Fruit fly (Drosophila melanogaster) whole organism, embryonic: Measurements from ENCODE around the gene sti.

Source experiments
- Abd-B ChIP-seq: fragments of 200-800 bp; sonication (Bioruptor generic); optimal IDR thresholded peaks from 2 replicates; lab custom pipeline; 2018; ENCODE audit warnings: missing biosample characterization, mild to moderate bottlenecking, missing genetic modification characterization, moderate library complexity
- Antp ChIP-seq: fragments of 200-800 bp; sonication (Bioruptor generic); optimal IDR thresholded peaks from 3 replicates; lab custom pipeline; 2016; ENCODE audit warnings: missing biosample characterization, missing genetic modification characterization
- Atf6 ChIP-seq: fragments of 200-800 bp; sonication (Bioruptor generic); IDR thresholded peaks from 2 replicates; pipeline ENCODE4 v1.3.6; 2022; ENCODE audit warnings: missing biosample characterization, missing genetic modification characterization
- Awh ChIP-seq: fragments of 200-800 bp; sonication (Bioruptor generic); IDR thresholded peaks from 2 replicates; pipeline ENCODE4, ENCODE4 v1.3.6; 2022; ENCODE audit warnings: missing biosample characterization, missing genetic modification characterization
- CG10959 ChIP-seq: fragments of 200-800 bp; sonication (Bioruptor generic); IDR thresholded peaks from 2 replicates; pipeline ENCODE4 v1.3.6; 2022; ENCODE audit warnings: missing biosample characterization, missing genetic modification characterization
- CG13424 ChIP-seq: fragments of 200-800 bp; sonication (Bioruptor generic); optimal IDR thresholded peaks from 2 replicates; lab custom pipeline; 2019; ENCODE audit warnings: missing biosample characterization, mild to moderate bottlenecking, missing genetic modification characterization, moderate library complexity
- CG17361 ChIP-seq: fragments of 200-800 bp; sonication (Bioruptor generic); IDR thresholded peaks from 3 replicates; pipeline ENCODE4 v1.3.6; 2022; ENCODE audit warnings: missing biosample characterization, missing genetic modification characterization
- CG18262 ChIP-seq: fragments of 200-800 bp; optimal IDR thresholded peaks from 3 replicates; lab custom pipeline; 2019; ENCODE audit warnings: missing biosample characterization, mild to moderate bottlenecking, missing genetic modification characterization, moderate library complexity
- CG2678 ChIP-seq: fragments of 200-800 bp; sonication (Bioruptor generic); optimal IDR thresholded peaks from 3 replicates; lab custom pipeline; 2019; ENCODE audit warnings: missing biosample characterization, mild to moderate bottlenecking, missing genetic modification characterization, moderate library complexity
- CG30403 ChIP-seq: fragments of 200-800 bp; sonication (Bioruptor generic); optimal IDR thresholded peaks from 3 replicates; lab custom pipeline; 2016; ENCODE audit warnings: missing biosample characterization, missing genetic modification characterization
- CG31365 ChIP-seq: fragments of 200-800 bp; sonication (Bioruptor generic); optimal IDR thresholded peaks from 2 replicates; lab custom pipeline; 2018; ENCODE audit warnings: missing biosample characterization, mild to moderate bottlenecking, missing genetic modification characterization
- CG3281 ChIP-seq: fragments of 200-800 bp; sonication (Bioruptor generic); optimal IDR thresholded peaks from 3 replicates; lab custom pipeline; 2017; ENCODE audit warnings: missing biosample characterization, mild to moderate bottlenecking, missing genetic modification characterization
- CG33213 ChIP-seq: fragments of 200-800 bp; sonication (Bioruptor generic); optimal IDR thresholded peaks from 3 replicates; lab custom pipeline; 2016; ENCODE audit warnings: missing biosample characterization, missing genetic modification characterization
- CG43689 ChIP-seq: fragments of 200-800 bp; sonication (Bioruptor generic); IDR thresholded peaks from 2 replicates; pipeline ENCODE4 v1.3.6; 2022; ENCODE audit warnings: missing biosample characterization, missing genetic modification characterization
- CG5180 ChIP-seq: fragments of 200-800 bp; sonication (Bioruptor generic); optimal IDR thresholded peaks from 3 replicates; lab custom pipeline; 2017; ENCODE audit warnings: missing biosample characterization, missing genetic modification characterization, mild to moderate bottlenecking, moderate library complexity, missing genetic modification reagents
- CG7987 ChIP-seq: fragments of 200-800 bp; sonication (Bioruptor generic); optimal IDR thresholded peaks from 2 replicates; lab custom pipeline; 2018; ENCODE audit warnings: missing biosample characterization, mild to moderate bottlenecking, missing genetic modification characterization, moderate library complexity
- CG8089 ChIP-seq: fragments of 200-800 bp; sonication (Bioruptor generic); optimal IDR thresholded peaks from 3 replicates; lab custom pipeline; 2016; ENCODE audit warnings: missing biosample characterization, missing genetic modification characterization
- CG8388 ChIP-seq: fragments of 200-800 bp; sonication (Bioruptor generic); optimal IDR thresholded peaks from 2 replicates; lab custom pipeline; 2019; ENCODE audit warnings: missing biosample characterization, mild to moderate bottlenecking, missing genetic modification characterization, moderate library complexity
- CG8478 ChIP-seq: fragments of >200 bp; optimal IDR thresholded peaks from 2 replicates; lab custom pipeline; 2018
- CG9727 ChIP-seq: fragments of 200-800 bp; sonication (Bioruptor generic); optimal IDR thresholded peaks from 3 replicates; lab custom pipeline; 2017; ENCODE audit warnings: missing biosample characterization, mild to moderate bottlenecking, missing genetic modification characterization
- Dip2 ChIP-seq: fragments of 200-800 bp; sonication (Bioruptor generic); IDR thresholded peaks from 2 replicates; pipeline ENCODE4 v1.3.6; 2022; ENCODE audit warnings: missing biosample characterization, missing genetic modification characterization
- Dll ChIP-seq: fragments of 200-800 bp; sonication (Bioruptor generic); IDR thresholded peaks from 4 replicates; pipeline ENCODE4 v1.3.6; 2022; ENCODE audit warnings: missing biosample characterization, missing genetic modification characterization; ENCODE audit not compliant: partially characterized antibody
- GATAe ChIP-seq: fragments of 200-800 bp; sonication (Bioruptor generic); conservative IDR thresholded peaks from 2 replicates; pipeline ENCODE4 v1.3.6; 2022; ENCODE audit warnings: missing biosample characterization, missing genetic modification characterization
- Gsc ChIP-seq: fragments of 200-800 bp; sonication (Bioruptor generic); IDR thresholded peaks from 2 replicates; pipeline ENCODE4 v1.3.6; 2022; ENCODE audit warnings: missing biosample characterization, missing genetic modification characterization
- Jarid2 ChIP-seq: fragments of 200-800 bp; sonication (Bioruptor generic); optimal IDR thresholded peaks from 3 replicates; lab custom pipeline; 2017; ENCODE audit warnings: mild to moderate bottlenecking, missing biosample characterization, missing genetic modification reagents, missing genetic modification characterization
- NC2β ChIP-seq: fragments of 200-800 bp; sonication (Bioruptor generic); optimal IDR thresholded peaks from 2 replicates; lab custom pipeline; 2016; ENCODE audit warnings: missing biosample characterization, missing genetic modification characterization
- Nf-YC ChIP-seq: fragments of 200-800 bp; optimal IDR thresholded peaks from 3 replicates; lab custom pipeline; 2019; ENCODE audit warnings: missing biosample characterization, mild to moderate bottlenecking, missing genetic modification characterization, moderate library complexity
- Optix ChIP-seq: fragments of 200-800 bp; sonication (Bioruptor generic); IDR thresholded peaks from 3 replicates; pipeline ENCODE4 v1.3.6; 2022; ENCODE audit warnings: missing biosample characterization, missing genetic modification characterization
- Stat92E ChIP-seq, 3 experiments: fragments of >200 bp in 2 of 3; fragments of 200-800 bp in 1 of 3; sonication (Bioruptor generic) in 1 of 3; optimal IDR thresholded peaks; 2 replicates each; lab custom pipeline; 2017 to 2019; ENCODE audit warnings: missing biosample characterization in 3 of 3, missing genetic modification characterization in 3 of 3, mild to moderate bottlenecking in 1 of 3, moderate library complexity in 1 of 3
- ap ChIP-seq: fragments of 200-800 bp; sonication (Bioruptor generic); IDR thresholded peaks from 2 replicates; pipeline ENCODE4 v1.3.6; 2022; ENCODE audit warnings: missing biosample characterization, missing genetic modification characterization
- bbx ChIP-seq: fragments of 200-800 bp; sonication (Bioruptor generic); IDR thresholded peaks from 2 replicates; pipeline ENCODE4 v1.3.6; 2022; ENCODE audit warnings: missing biosample characterization, missing genetic modification characterization; ENCODE audit not compliant: partially characterized antibody
- chm ChIP-seq: fragments of 200-800 bp; sonication (Bioruptor generic); IDR thresholded peaks from 2 replicates; pipeline ENCODE4 v1.3.6; 2022; ENCODE audit warnings: missing biosample characterization, missing genetic modification characterization
- chn ChIP-seq: fragments of 200-800 bp; sonication (Bioruptor generic); optimal IDR thresholded peaks from 2 replicates; lab custom pipeline; 2016; ENCODE audit warnings: missing biosample characterization, missing genetic modification characterization
- ci ChIP-seq: fragments of 200-800 bp; sonication (Bioruptor generic); IDR thresholded peaks from 3 replicates; pipeline ENCODE4 v1.3.6; 2022; ENCODE audit warnings: missing biosample characterization, missing genetic modification characterization
- corto ChIP-seq: fragments of 200-800 bp; sonication (Bioruptor generic); optimal IDR thresholded peaks from 2 replicates; lab custom pipeline; 2016; ENCODE audit warnings: missing biosample characterization, mild to moderate bottlenecking, missing genetic modification characterization, moderate library complexity
- dan ChIP-seq: fragments of 200-800 bp; sonication (Bioruptor generic); IDR thresholded peaks from 2 replicates; pipeline ENCODE4 v1.3.6; 2022; ENCODE audit warnings: missing biosample characterization, missing genetic modification characterization
- dati ChIP-seq: fragments of 200-800 bp; sonication (Bioruptor generic); IDR thresholded peaks from 2 replicates; pipeline ENCODE4 v1.3.6; 2022; ENCODE audit warnings: missing biosample characterization, missing genetic modification characterization
- disco-r ChIP-seq: fragments of 200-800 bp; sonication (Bioruptor generic); optimal IDR thresholded peaks from 2 replicates; lab custom pipeline; 2016; ENCODE audit warnings: missing biosample characterization, missing genetic modification characterization
- gce ChIP-seq: fragments of 200-800 bp; sonication (Bioruptor generic); IDR thresholded peaks from 3 replicates; pipeline ENCODE4 v1.3.6; 2022; ENCODE audit warnings: missing biosample characterization, missing genetic modification characterization
- grau ChIP-seq: fragments of 200-800 bp; optimal IDR thresholded peaks from 3 replicates; lab custom pipeline; 2019; ENCODE audit warnings: missing biosample characterization, mild to moderate bottlenecking, missing genetic modification characterization, moderate library complexity
- kni ChIP-seq: fragments of 200-800 bp; sonication (Bioruptor generic); optimal IDR thresholded peaks from 3 replicates; lab custom pipeline; 2017; ENCODE audit warnings: mild to moderate bottlenecking, missing biosample characterization, missing genetic modification reagents, missing genetic modification characterization
- knrl ChIP-seq: fragments of 200-800 bp; sonication (Bioruptor generic); IDR thresholded peaks from 3 replicates; pipeline ENCODE4 v1.3.6; 2022; ENCODE audit warnings: missing biosample characterization, missing genetic modification characterization; ENCODE audit not compliant: partially characterized antibody
- phol ChIP-seq: fragments of 200-800 bp; sonication (Bioruptor generic); optimal IDR thresholded peaks from 3 replicates; lab custom pipeline; 2018; ENCODE audit warnings: missing biosample characterization, mild to moderate bottlenecking, missing genetic modification characterization, moderate library complexity
- psq ChIP-seq: fragments of 200-800 bp; sonication (Bioruptor generic); optimal IDR thresholded peaks from 2 replicates; lab custom pipeline; 2017; ENCODE audit warnings: missing biosample characterization, missing genetic modification characterization
- pum ChIP-seq: fragments of 200-800 bp; sonication (Bioruptor generic); optimal IDR thresholded peaks from 2 replicates; lab custom pipeline; 2016; ENCODE audit warnings: missing biosample characterization, missing genetic modification characterization
- pzg ChIP-seq: fragments of 200-800 bp; sonication (Bioruptor generic); optimal IDR thresholded peaks from 3 replicates; lab custom pipeline; 2018; ENCODE audit warnings: missing biosample characterization, mild to moderate bottlenecking, missing genetic modification characterization, moderate library complexity
- sd ChIP-seq: fragments of 200-800 bp; sonication (Bioruptor generic); optimal IDR thresholded peaks from 3 replicates; lab custom pipeline; 2018; ENCODE audit warnings: missing biosample characterization, mild to moderate bottlenecking, missing genetic modification characterization, moderate library complexity
- unpg ChIP-seq: fragments of 200-800 bp; sonication (Bioruptor generic); optimal IDR thresholded peaks from 3 replicates; lab custom pipeline; 2018; ENCODE audit warnings: missing biosample characterization, mild to moderate bottlenecking, missing genetic modification characterization, moderate library complexity
- zen2 ChIP-seq: fragments of 200-800 bp; sonication (Bioruptor generic); IDR thresholded peaks from 3 replicates; pipeline ENCODE4 v1.3.6; 2022; ENCODE audit warnings: missing biosample characterization, missing genetic modification characterization; ENCODE audit not compliant: partially characterized antibody
- zfh2 ChIP-seq: fragments of 200-800 bp; sonication (Bioruptor generic); optimal IDR thresholded peaks from 2 replicates; lab custom pipeline; 2016; ENCODE audit warnings: missing biosample characterization, missing genetic modification characterization

The sti gene

dm6 chr3L:12514762-12515215 lies at the start of gene sti, which contains the start of gene tral (continued):
- no peak for TF ChIP-seq Dip2
- peak; percentile 96 for TF ChIP-seq Antp (GFP tag; lab: Kevin White, UChicago)
- no peak for TF ChIP-seq sd (tag; lab: Kevin White, UChicago)
- peak; percentile 31; the same call in 2 of the 4 replicates for TF ChIP-seq Dll (GFP tag; lab: Robert Waterston, UW)
- peak; percentile 48 for TF ChIP-seq Gsc (GFP tag; lab: Robert Waterston, UW)
- TF ChIP-seq pum (GFP tag; lab: Kevin White, UChicago), result peak; percentile 95
- TF ChIP-seq CG33213, result peak; percentile 89
- TF ChIP-seq CG17361 (GFP tag; lab: Robert Waterston, UW), result peak; percentile 88
- TF ChIP-seq CG7987, result peak; percentile 68
- TF ChIP-seq Atf6 (GFP tag; lab: Robert Waterston, UW), result peak; percentile 85
- peak; percentile 79 for TF ChIP-seq CG18262 (tag; lab: Kevin White, UChicago)
- TF ChIP-seq bbx (GFP tag; lab: Robert Waterston, UW), result peak; percentile 24; the same call in 1 of the 2 replicates
- peak; percentile 69 for TF ChIP-seq CG8388
- no peak for TF ChIP-seq CG8478 (lab: Kevin White, UChicago)
- no peak; the same call in 1 of the 2 replicates for TF ChIP-seq GATAe
- peak; percentile 88 for TF ChIP-seq CG9727 (GFP tag; lab: Kevin White, UChicago)
- TF ChIP-seq NC2β, result peak; percentile 94
- TF ChIP-seq knrl (GFP tag; lab: Robert Waterston, UW), result peak; percentile 43; the same call in 1 of the 3 replicates
- TF ChIP-seq CG8089 (GFP tag; lab: Kevin White, UChicago), result peak; percentile 89
- peak; percentile 85 for TF ChIP-seq Nf-YC (tag; lab: Kevin White, UChicago)
- TF ChIP-seq grau, result peak; percentile 80
- peak; percentile 88 for TF ChIP-seq CG13424
- peak; percentile 83 for TF ChIP-seq kni
- peak; percentile 58 for TF ChIP-seq CG31365
- TF ChIP-seq CG30403 (GFP tag; lab: Kevin White, UChicago), result peak; percentile 95
- peak; percentile 44 for TF ChIP-seq Jarid2 (GFP tag; lab: Kevin White, UChicago)
- TF ChIP-seq ap (GFP tag; lab: Robert Waterston, UW), result peak; percentile 67
- TF ChIP-seq unpg (GFP tag; lab: Kevin White, UChicago), result peak; percentile 81
- TF ChIP-seq Awh (GFP tag; lab: Robert Waterston, UW), result peak; percentile 61
- peak; percentile 96 for TF ChIP-seq zfh2 (GFP tag; lab: Kevin White, UChicago)
- 0 out of 3 replicates have a peak, but pooled peaks have one; percentile 24 for TF ChIP-seq gce
- TF ChIP-seq Abd-B, result no peak
- peak; percentile 88 for TF ChIP-seq phol (tag; lab: Kevin White, UChicago)
- no peak for TF ChIP-seq CG5180 (GFP tag; lab: Kevin White, UChicago)
- TF ChIP-seq Optix (GFP tag; lab: Robert Waterston, UW), result peak; percentile 83; the same call in 2 of the 3 replicates
- peak; percentile 74 for TF ChIP-seq psq (GFP tag; lab: Kevin White, UChicago)
- TF ChIP-seq CG2678, result peak; percentile 82
- peak; percentile 97 for TF ChIP-seq CG3281 (GFP tag; lab: Kevin White, UChicago)
- no peak for TF ChIP-seq dan (GFP tag; lab: Robert Waterston, UW)
- peak; percentile 24; the same call in 1 of the 2 replicates for TF ChIP-seq CG43689 (GFP tag; lab: Robert Waterston, UW)
- peak; percentile 85 for TF ChIP-seq disco-r (GFP tag; lab: Kevin White, UChicago)
- peak in 1 of 3 experiments; percentile 2 for TF ChIP-seq Stat92E (GFP tag; optimal IDR thresholded peaks at IDR 0.05; lab: Kevin White, UChicago)
- TF ChIP-seq chn (GFP tag; lab: Kevin White, UChicago), result peak; percentile 94
- peak; percentile 81 for TF ChIP-seq corto (GFP tag; lab: Kevin White, UChicago)
- TF ChIP-seq chm, result peak; percentile 54; the same call in 1 of the 2 replicates
- TF ChIP-seq CG10959 (GFP tag; lab: Robert Waterston, UW), result peak; percentile 72
- no peak for TF ChIP-seq zen2 (GFP tag; lab: Robert Waterston, UW)
- TF ChIP-seq dati (GFP tag; lab: Robert Waterston, UW), result 0 out of 2 replicates have a peak, but pooled peaks have one; percentile 40
- TF ChIP-seq ci (GFP tag; lab: Robert Waterston, UW), result peak; percentile 89
- TF ChIP-seq pzg, result peak; percentile 93
